Fruit fly (Drosophila melanogaster) whole organism, prepupa: ENCODE measurements around the gene NPF.

Experiments
- Blimp-1 ChIP-seq: fragments of 200-800 bp; sonication (Bioruptor generic); optimal IDR thresholded peaks from 3 replicates; lab custom pipeline; 2017; ENCODE audit warnings: missing biosample characterization, missing genetic modification characterization, mild to moderate bottlenecking, moderate library complexity, missing genetic modification reagents
- CG10669 ChIP-seq: fragments of 200-800 bp; sonication (Bioruptor generic); optimal IDR thresholded peaks from 3 replicates; lab custom pipeline; 2018; ENCODE audit warnings: missing biosample characterization, mild to moderate bottlenecking, missing genetic modification characterization, moderate library complexity
- CG11294 ChIP-seq: fragments of 200-800 bp; sonication (Bioruptor generic); IDR thresholded peaks from 2 replicates; pipeline ENCODE4 v1.3.6; 2022; ENCODE audit warnings: missing biosample characterization, missing genetic modification characterization
- CG11762 ChIP-seq: fragments of 200-800 bp; sonication (Bioruptor generic); optimal IDR thresholded peaks from 3 replicates; lab custom pipeline; 2016; ENCODE audit warnings: missing biosample characterization, missing genetic modification characterization; ENCODE audit not compliant: insufficient read depth
- CG15336 ChIP-seq: fragments of 200-800 bp; sonication (Bioruptor generic); IDR thresholded peaks from 2 replicates; pipeline ENCODE4 v1.3.6; 2022; ENCODE audit warnings: missing biosample characterization, missing genetic modification characterization
- CG1621 ChIP-seq: fragments of 200-800 bp; sonication (Bioruptor generic); optimal IDR thresholded peaks from 3 replicates; lab custom pipeline; 2018; ENCODE audit warnings: missing biosample characterization, mild to moderate bottlenecking, missing genetic modification characterization
- CG3032 ChIP-seq: fragments of 200-800 bp; optimal IDR thresholded peaks from 2 replicates; lab custom pipeline; 2019; ENCODE audit warnings: missing biosample characterization, mild to moderate bottlenecking, missing genetic modification characterization, moderate library complexity
- CG6163 ChIP-seq: fragments of 200-800 bp; sonication (Bioruptor generic); IDR thresholded peaks from 3 replicates; pipeline ENCODE4 v1.3.6; 2022; ENCODE audit warnings: missing biosample characterization, missing genetic modification characterization
- CG6276 ChIP-seq: fragments of 200-800 bp; sonication (Bioruptor generic); optimal IDR thresholded peaks from 2 replicates; lab custom pipeline; 2017; ENCODE audit warnings: missing biosample characterization, mild to moderate bottlenecking, missing genetic modification characterization
- CG6792 ChIP-seq: fragments of 200-800 bp; sonication (Bioruptor generic); optimal IDR thresholded peaks from 3 replicates; lab custom pipeline; 2016; ENCODE audit warnings: missing biosample characterization, missing genetic modification characterization
- CG6808 ChIP-seq: fragments of 200-800 bp; sonication (Bioruptor generic); optimal IDR thresholded peaks from 3 replicates; lab custom pipeline; 2017; ENCODE audit warnings: missing biosample characterization, missing genetic modification characterization, mild to moderate bottlenecking, moderate library complexity, missing genetic modification reagents
- CG6854 ChIP-seq: fragments of 200-800 bp; sonication (Bioruptor generic); optimal IDR thresholded peaks from 2 replicates; lab custom pipeline; 2017; ENCODE audit warnings: missing biosample characterization, mild to moderate bottlenecking, missing genetic modification characterization
- CG7368 ChIP-seq: fragments of 200-800 bp; sonication (Bioruptor generic); optimal IDR thresholded peaks from 3 replicates; lab custom pipeline; 2016; ENCODE audit warnings: missing biosample characterization, missing genetic modification characterization
- CG8119 ChIP-seq: fragments of 200-800 bp; sonication (Bioruptor generic); IDR thresholded peaks from 3 replicates; pipeline ENCODE4 v1.3.6; 2022; ENCODE audit warnings: missing biosample characterization, missing genetic modification characterization
- CG8319 ChIP-seq: fragments of 200-800 bp; sonication (Bioruptor generic); optimal IDR thresholded peaks from 3 replicates; lab custom pipeline; 2016; ENCODE audit warnings: missing biosample characterization, missing genetic modification characterization
- CG9139 ChIP-seq: fragments of 200-800 bp; sonication (Bioruptor generic); optimal IDR thresholded peaks from 3 replicates; lab custom pipeline; 2017; ENCODE audit warnings: missing biosample characterization, mild to moderate bottlenecking, missing genetic modification characterization
- Eip75B ChIP-seq: fragments of 200-800 bp; sonication (Bioruptor generic); optimal IDR thresholded peaks from 3 replicates; lab custom pipeline; 2016; ENCODE audit warnings: missing biosample characterization, missing genetic modification characterization
- Ets21C ChIP-seq: fragments of 200-800 bp; sonication (Bioruptor generic); optimal IDR thresholded peaks from 3 replicates; lab custom pipeline; 2016; ENCODE audit warnings: missing biosample characterization, missing genetic modification characterization
- Hr38 ChIP-seq: sonication (Bioruptor generic); optimal IDR thresholded peaks from 2 replicates; lab custom pipeline; 2016; ENCODE audit warnings: missing biosample characterization, missing genetic modification characterization
- Hr39 ChIP-seq: fragments of 200-800 bp; sonication (Bioruptor generic); optimal IDR thresholded peaks from 2 replicates; lab custom pipeline; 2016; ENCODE audit warnings: missing biosample characterization, missing genetic modification characterization
- Hr4 ChIP-seq: fragments of 200-800 bp; sonication (Bioruptor generic); optimal IDR thresholded peaks from 3 replicates; lab custom pipeline; 2016; ENCODE audit warnings: missing biosample characterization, missing genetic modification characterization
- Lpt ChIP-seq: fragments of 200-800 bp; sonication (Bioruptor generic); optimal IDR thresholded peaks from 3 replicates; lab custom pipeline; 2016; ENCODE audit warnings: missing biosample characterization, missing genetic modification characterization
- Smox ChIP-seq: fragments of 200-800 bp; sonication (Bioruptor generic); optimal IDR thresholded peaks from 3 replicates; lab custom pipeline; 2016; ENCODE audit warnings: missing biosample characterization, missing genetic modification characterization
- Sox102F ChIP-seq: fragments of 200-800 bp; sonication (Bioruptor generic); optimal IDR thresholded peaks from 2 replicates; lab custom pipeline; 2016; ENCODE audit warnings: missing biosample characterization, mild to moderate bottlenecking, missing genetic modification characterization
- Sox14 ChIP-seq: fragments of 200-800 bp; sonication (Bioruptor generic); optimal IDR thresholded peaks from 3 replicates; lab custom pipeline; 2016; ENCODE audit warnings: missing biosample characterization, missing genetic modification characterization
- Sox15 ChIP-seq: fragments of 200-800 bp; sonication (Bioruptor generic); optimal IDR thresholded peaks from 3 replicates; lab custom pipeline; 2016; ENCODE audit warnings: missing biosample characterization, missing genetic modification characterization
- achi ChIP-seq: fragments of 200-800 bp; sonication (Bioruptor generic); optimal IDR thresholded peaks from 3 replicates; lab custom pipeline; 2016; ENCODE audit warnings: missing biosample characterization, missing genetic modification characterization
- acj6 ChIP-seq: fragments of 200-800 bp; sonication (Bioruptor generic); optimal IDR thresholded peaks from 3 replicates; lab custom pipeline; 2016; ENCODE audit warnings: missing biosample characterization, missing genetic modification characterization
- dac ChIP-seq: fragments of 200-800 bp; sonication (Bioruptor generic); optimal IDR thresholded peaks from 2 replicates; lab custom pipeline; 2017; ENCODE audit warnings: missing biosample characterization, mild to moderate bottlenecking, missing genetic modification characterization
- eg ChIP-seq: fragments of 200-800 bp; sonication (Bioruptor generic); IDR thresholded peaks from 3 replicates; pipeline ENCODE4 v1.3.6; 2022; ENCODE audit warnings: missing biosample characterization, missing genetic modification characterization
- esn ChIP-seq: fragments of 200-800 bp; sonication (Bioruptor generic); optimal IDR thresholded peaks from 2 replicates; lab custom pipeline; 2016; ENCODE audit warnings: missing biosample characterization, mild to moderate bottlenecking, missing genetic modification characterization, moderate library complexity
- fd59A ChIP-seq: fragments of 200-800 bp; sonication (Bioruptor generic); optimal IDR thresholded peaks from 2 replicates; lab custom pipeline; 2017; ENCODE audit warnings: missing biosample characterization, mild to moderate bottlenecking, missing genetic modification characterization, missing genetic modification reagents
- lz ChIP-seq: fragments of 200-800 bp; sonication (Bioruptor generic); optimal IDR thresholded peaks from 3 replicates; lab custom pipeline; 2016; ENCODE audit warnings: missing biosample characterization, missing genetic modification characterization
- net ChIP-seq: fragments of 200-800 bp; sonication (Bioruptor generic); optimal IDR thresholded peaks from 3 replicates; lab custom pipeline; 2016; ENCODE audit warnings: missing biosample characterization, missing genetic modification characterization
- pdm3 ChIP-seq: fragments of 200-800 bp; sonication (Bioruptor generic); optimal IDR thresholded peaks from 3 replicates; lab custom pipeline; 2016; ENCODE audit warnings: missing biosample characterization, missing genetic modification characterization
- salr ChIP-seq, 2 experiments: fragments of 200-800 bp; sonication (Bioruptor generic); optimal IDR thresholded peaks; 3 replicates each; lab custom pipeline; 2016 to 2018; ENCODE audit warnings: missing biosample characterization in 2 of 2, missing genetic modification characterization in 2 of 2, mild to moderate bottlenecking in 1 of 2
- ss ChIP-seq, 2 experiments: fragments of 200-800 bp; sonication (Bioruptor generic); optimal IDR thresholded peaks; 2 replicates in 1 of 2; 3 replicates in 1 of 2; lab custom pipeline; 2017 to 2018; ENCODE audit warnings: mild to moderate bottlenecking in 2 of 2, missing biosample characterization in 2 of 2, missing genetic modification characterization in 2 of 2, moderate library complexity in 1 of 2
- svp ChIP-seq: fragments of 200-800 bp; sonication (Bioruptor generic); peaks from one replicate; lab custom pipeline; 2016; ENCODE audit warnings: missing biosample characterization, missing genetic modification characterization

Gene NPF

dm6 chr3R:16608920-16609319, at the start of gene NPF:
TSS of gene NPF (plus strand) at chr3R:16609220.
- TF ChIP-seq CG7368 (GFP tag; lab: Kevin White, UChicago) (no peak), CG9139 (GFP tag; lab: Kevin White, UChicago) (no peak), CG8319 (GFP tag; lab: Kevin White, UChicago) (no peak), CG3032 (tag; lab: Kevin White, UChicago) (no peak), Hr39 (no peak), acj6 (GFP tag; lab: Kevin White, UChicago) (no peak), CG8119 (GFP tag; lab: Robert Waterston, UW) (no peak), eg (GFP tag; lab: Robert Waterston, UW) (no peak), Blimp-1 (GFP tag; lab: Kevin White, UChicago) (no peak), Sox102F (no peak), CG6792 (GFP tag; lab: Kevin White, UChicago) (no peak), Hr38 (GFP tag; lab: Kevin White, UChicago) (no peak), dac (GFP tag; lab: Kevin White, UChicago) (no peak), achi (no peak), net (GFP tag; lab: Kevin White, UChicago) (no peak), lz (no peak), Sox15 (no peak), CG15336 (GFP tag; lab: Robert Waterston, UW) (no peak)

dm6 chr3R:16564775-16565174, 44.2 kb upstream of the NPF start:
- TF ChIP-seq Ets21C (GFP tag; lab: Kevin White, UChicago) (no peak), fd59A (GFP tag; lab: Kevin White, UChicago) (no peak), Lpt (GFP tag; lab: Kevin White, UChicago) (no peak), CG6276 (no peak), Eip75B (GFP tag; lab: Kevin White, UChicago) (no peak), Sox15 (no peak), CG8319 (GFP tag; lab: Kevin White, UChicago) (no peak), CG8119 (GFP tag; lab: Robert Waterston, UW) (no peak), eg (GFP tag; lab: Robert Waterston, UW) (no peak), CG6792 (GFP tag; lab: Kevin White, UChicago) (no peak), achi (no peak), esn (no peak), Blimp-1 (GFP tag; lab: Kevin White, UChicago) (no peak), CG1621 (no peak), CG7368 (GFP tag; lab: Kevin White, UChicago) (no peak), dac (GFP tag; lab: Kevin White, UChicago) (no peak), salr (GFP tag; optimal IDR thresholded peaks at IDR 0.05; lab: Kevin White, UChicago) (no peak), pdm3 (GFP tag; lab: Kevin White, UChicago) (no peak)

dm6 chr3R:16569338-16569737, 39.7 kb upstream of the NPF start:
- TF ChIP-seq svp (GFP tag; lab: Kevin White, UChicago) (no peak), CG6792 (GFP tag; lab: Kevin White, UChicago) (no peak), CG6808 (GFP tag; lab: Kevin White, UChicago) (no peak), Hr4 (GFP tag; lab: Kevin White, UChicago) (no peak), CG6854 (no peak), ss (GFP tag; optimal IDR thresholded peaks at IDR 0.05; lab: Kevin White, UChicago) (no peak), salr (GFP tag; optimal IDR thresholded peaks at IDR 0.05; lab: Kevin White, UChicago) (no peak), Sox14 (GFP tag; lab: Kevin White, UChicago) (no peak), CG6163 (GFP tag; lab: Robert Waterston, UW) (no peak), CG1621 (no peak), net (GFP tag; lab: Kevin White, UChicago) (no peak), Hr38 (GFP tag; lab: Kevin White, UChicago) (no peak), CG11294 (GFP tag; lab: Robert Waterston, UW) (no peak), CG11762 (GFP tag; lab: Kevin White, UChicago) (no peak), esn (no peak), CG10669 (no peak), Smox (GFP tag; lab: Kevin White, UChicago) (no peak)
- TF ChIP-seq, all 60 proteins: peak for 0
